Worm (Caenorhabditis elegans) whole organism, young adult: ENCODE results near the gene xpf-1.
A peak's percentile ranks its signal among the peaks of the same experiment; 100 is the strongest.

Experiments
- B0261.1 ChIP-seq: sonication (generic microtip); optimal IDR thresholded peaks from 2 replicates; lab custom pipeline; 2016; ENCODE audit warnings: mild to moderate bottlenecking, missing genetic modification characterization, moderate library complexity, missing compliant biosample characterization
- B0336.3 ChIP-seq: fragments of 200-800 bp; sonication (Bioruptor generic); IDR thresholded peaks from 2 replicates; pipeline ENCODE4 v1.3.6; 2022; ENCODE audit warnings: missing genetic modification characterization, missing compliant biosample characterization
- F10E7.11 ChIP-seq: sonication (generic microtip); optimal IDR thresholded peaks from 2 replicates; lab custom pipeline; 2017; ENCODE audit warnings: mild to moderate bottlenecking, missing genetic modification characterization, moderate library complexity, missing compliant biosample characterization
- F33H1.4 ChIP-seq: fragments of 200-800 bp; sonication (Bioruptor generic); IDR thresholded peaks from 2 replicates; pipeline ENCODE4 v1.3.6; 2022; ENCODE audit warnings: missing genetic modification reagents, missing genetic modification characterization, missing compliant biosample characterization
- F57A8.1 ChIP-seq: fragments of 200-800 bp; sonication (Bioruptor generic); optimal IDR thresholded peaks from 2 replicates; lab custom pipeline; 2018; ENCODE audit warnings: mild to moderate bottlenecking, missing genetic modification characterization, moderate library complexity, missing compliant biosample characterization
- F57C9.4 ChIP-seq: sonication (generic microtip); optimal IDR thresholded peaks from 2 replicates; lab custom pipeline; 2017; ENCODE audit warnings: mild to moderate bottlenecking, missing genetic modification characterization, missing compliant biosample characterization
- K11D2.4 ChIP-seq: fragments of 200-800 bp; sonication (Bioruptor generic); IDR thresholded peaks from 2 replicates; pipeline ENCODE4 v1.3.6; 2022; ENCODE audit warnings: missing genetic modification reagents, missing genetic modification characterization, missing compliant biosample characterization
- Y53F4B.3 ChIP-seq: fragments of 200-800 bp; sonication (Bioruptor generic); IDR thresholded peaks from 2 replicates; pipeline ENCODE4 v1.3.6; 2022; ENCODE audit warnings: missing genetic modification reagents, missing genetic modification characterization, missing compliant biosample characterization
- Y95B8A.8 ChIP-seq: fragments of 200-800 bp; sonication (Bioruptor generic); IDR thresholded peaks from 2 replicates; pipeline ENCODE4 v1.3.6; 2022; ENCODE audit warnings: missing genetic modification reagents, missing genetic modification characterization, missing compliant biosample characterization
- aptf-2 ChIP-seq: fragments of 200-800 bp; sonication (Bioruptor generic); conservative IDR thresholded peaks from 2 replicates; pipeline ENCODE4 v1.3.6; 2022; ENCODE audit warnings: missing genetic modification reagents, missing genetic modification characterization, missing compliant biosample characterization
- atf-7 ChIP-seq: sonication (generic microtip); optimal IDR thresholded peaks from 2 replicates; lab custom pipeline; 2017; ENCODE audit warnings: mild to moderate bottlenecking, missing genetic modification characterization, missing compliant biosample characterization
- athp-1 ChIP-seq: sonication (generic microtip); optimal IDR thresholded peaks from 2 replicates; lab custom pipeline; 2017; ENCODE audit warnings: mild to moderate bottlenecking, missing genetic modification characterization, missing compliant biosample characterization
- attf-6 ChIP-seq: fragments of 200-800 bp; sonication (Bioruptor generic); IDR thresholded peaks from 2 replicates; pipeline ENCODE4 v1.3.6; 2022; ENCODE audit warnings: missing genetic modification reagents, missing genetic modification characterization, missing compliant biosample characterization
- bed-1 ChIP-seq: fragments of 200-800 bp; sonication (Bioruptor generic); IDR thresholded peaks from 2 replicates; pipeline ENCODE4 v1.3.6; 2022; ENCODE audit warnings: missing genetic modification reagents, missing genetic modification characterization, missing compliant biosample characterization
- dox-1 ChIP-seq: fragments of 200-800 bp; sonication (Bioruptor generic); IDR thresholded peaks from 2 replicates; pipeline ENCODE4 v1.3.6; 2022; ENCODE audit warnings: missing genetic modification reagents, missing genetic modification characterization, missing compliant biosample characterization
- efl-1 ChIP-seq: fragments of 150-350 bp; optimal IDR thresholded peaks from 2 replicates; lab custom pipeline; 2014; ENCODE audit warnings: missing biosample characterization, missing genetic modification reagents, missing genetic modification characterization
- egrh-3 ChIP-seq: fragments of 200-800 bp; sonication (Bioruptor generic); IDR thresholded peaks from 2 replicates; pipeline ENCODE4 v1.3.6; 2022; ENCODE audit warnings: missing genetic modification reagents, missing genetic modification characterization, missing compliant biosample characterization
- ets-4 ChIP-seq: fragments of 200-800 bp; sonication (Bioruptor generic); optimal IDR thresholded peaks from 2 replicates; lab custom pipeline; 2018; ENCODE audit warnings: mild to moderate bottlenecking, missing genetic modification characterization, missing compliant biosample characterization
- gei-17 ChIP-seq: fragments of 200-800 bp; sonication (Bioruptor generic); optimal IDR thresholded peaks from 2 replicates; lab custom pipeline; 2018; ENCODE audit warnings: mild to moderate bottlenecking, missing genetic modification characterization, missing compliant biosample characterization
- hlh-26 ChIP-seq: fragments of 200-800 bp; sonication (Bioruptor generic); conservative IDR thresholded peaks from 2 replicates; pipeline ENCODE4 v1.3.6; 2022; ENCODE audit warnings: missing genetic modification reagents, missing genetic modification characterization, missing compliant biosample characterization
- hmg-20 ChIP-seq: fragments of 200-800 bp; sonication (Bioruptor generic); IDR thresholded peaks from 2 replicates; pipeline ENCODE4 v1.3.6; 2022; ENCODE audit warnings: missing genetic modification reagents, missing genetic modification characterization, missing compliant biosample characterization
- hrde-1 ChIP-seq: sonication (generic microtip); optimal IDR thresholded peaks from 2 replicates; lab custom pipeline; 2016; ENCODE audit warnings: missing genetic modification characterization, mild to moderate bottlenecking, missing compliant biosample characterization, moderate library complexity, missing genotype, missing genetic modification reagents, borderline replicate concordance
- hsf-1 ChIP-seq: fragments of 200-800 bp; sonication (Bioruptor generic); IDR thresholded peaks from 2 replicates; pipeline ENCODE4 v1.3.6; 2022; ENCODE audit warnings: missing genetic modification reagents, missing genetic modification characterization, missing compliant biosample characterization
- let-526 ChIP-seq: fragments of 200-800 bp; sonication (Bioruptor generic); IDR thresholded peaks from 2 replicates; pipeline ENCODE4 v1.3.6; 2022; ENCODE audit warnings: missing genetic modification reagents, missing genetic modification characterization, missing compliant biosample characterization
- lin-35 ChIP-seq, 3 experiments: fragments of 150-350 bp in 2 of 3; sonication (generic microtip) in 1 of 3; optimal IDR thresholded peaks; 2 replicates each; lab custom pipeline; 2014 to 2018; ENCODE audit warnings: missing biosample characterization in 3 of 3, missing genetic modification characterization in 3 of 3, missing genetic modification reagents in 3 of 3
- madf-3 ChIP-seq: fragments of 200-800 bp; sonication (Bioruptor generic); IDR thresholded peaks from 2 replicates; pipeline ENCODE4 v1.3.6; 2022; ENCODE audit warnings: missing genetic modification reagents, missing genetic modification characterization, missing compliant biosample characterization
- mel-28 ChIP-seq: sonication (generic microtip); optimal IDR thresholded peaks from 2 replicates; lab custom pipeline; 2016; ENCODE audit warnings: borderline replicate concordance, mild to moderate bottlenecking, missing genetic modification characterization, missing compliant biosample characterization
- nfya-1 ChIP-seq: sonication (generic microtip); optimal IDR thresholded peaks from 2 replicates; lab custom pipeline; 2017; ENCODE audit warnings: antibody characterized with exemption, missing compliant biosample characterization, missing genetic modification characterization, borderline replicate concordance; ENCODE audit not compliant: insufficient read depth
- nfya-2 ChIP-seq: fragments of 200-800 bp; sonication (Bioruptor generic); IDR thresholded peaks from 2 replicates; pipeline ENCODE4 v1.3.6; 2022; ENCODE audit warnings: missing genetic modification reagents, missing genetic modification characterization, missing compliant biosample characterization
- nfyb-1 ChIP-seq: fragments of 200-800 bp; sonication (Bioruptor generic); IDR thresholded peaks from 2 replicates; pipeline ENCODE4 v1.3.6; 2022; ENCODE audit warnings: missing genetic modification reagents, missing genetic modification characterization, missing compliant biosample characterization
- nhr-120 ChIP-seq: fragments of 200-800 bp; sonication (Bioruptor generic); IDR thresholded peaks from 2 replicates; pipeline ENCODE4 v1.3.6; 2022; ENCODE audit warnings: missing genetic modification characterization, missing compliant biosample characterization
- nhr-179 ChIP-seq: sonication (generic microtip); optimal IDR thresholded peaks from 2 replicates; lab custom pipeline; 2016; ENCODE audit warnings: mild to moderate bottlenecking, missing genetic modification characterization, missing compliant biosample characterization
- rcor-1 ChIP-seq: fragments of 200-800 bp; sonication (Bioruptor generic); IDR thresholded peaks from 2 replicates; pipeline ENCODE4 v1.3.6; 2022; ENCODE audit warnings: missing genetic modification reagents, missing genetic modification characterization, missing compliant biosample characterization
- rpc-1 ChIP-seq, 2 experiments: fragments of 150-350 bp in 1 of 2; sonication (generic microtip) in 1 of 2; optimal IDR thresholded peaks; 2 replicates each; lab custom pipeline; 2014 to 2018; ENCODE audit warnings: missing biosample characterization in 1 of 2, missing genetic modification characterization in 1 of 2, missing genetic modification reagents in 1 of 2, missing genotype in 1 of 2
- sdz-38 ChIP-seq: sonication (generic microtip); optimal IDR thresholded peaks from 2 replicates; lab custom pipeline; 2016; ENCODE audit warnings: missing genotype, missing genetic modification characterization, missing compliant biosample characterization
- sea-2 ChIP-seq: fragments of 200-800 bp; sonication (Bioruptor generic); IDR thresholded peaks from 2 replicates; pipeline ENCODE4 v1.3.6; 2022; ENCODE audit warnings: missing genetic modification characterization, missing compliant biosample characterization
- snpc-1.3 ChIP-seq: sonication (generic microtip); optimal IDR thresholded peaks from 2 replicates; lab custom pipeline; 2017; ENCODE audit warnings: missing genetic modification characterization, mild to moderate bottlenecking, missing compliant biosample characterization, antibody characterized with exemption, moderate library complexity, missing genotype, missing genetic modification reagents; ENCODE audit not compliant: insufficient read depth
- snpc-4 ChIP-seq, 5 experiments: fragments of 150-350 bp in 1 of 5; sonication (generic microtip) in 4 of 5; optimal IDR thresholded peaks; 2 replicates each; lab custom pipeline; 2014 to 2018; ENCODE audit warnings: missing genetic modification characterization in 5 of 5, missing biosample characterization in 3 of 5, antibody characterized with exemption in 2 of 5, mild to moderate bottlenecking in 2 of 5, missing compliant biosample characterization in 2 of 5, missing genotype in 2 of 5, moderate library complexity in 2 of 5, missing genetic modification reagents in 1 of 5
- sptf-2 ChIP-seq: fragments of 200-800 bp; sonication (Bioruptor generic); optimal IDR thresholded peaks from 2 replicates; lab custom pipeline; 2018; ENCODE audit warnings: mild to moderate bottlenecking, missing genetic modification characterization, missing compliant biosample characterization
- tlf-1 ChIP-seq: fragments of 200-800 bp; sonication (Bioruptor generic); optimal IDR thresholded peaks from 2 replicates; lab custom pipeline; 2018; ENCODE audit warnings: mild to moderate bottlenecking, missing genetic modification characterization, missing compliant biosample characterization
- unc-130 ChIP-seq: sonication (generic microtip); optimal IDR thresholded peaks from 2 replicates; lab custom pipeline; 2016; ENCODE audit warnings: missing genetic modification reagents, missing genetic modification characterization, missing compliant biosample characterization
- unc-62 ChIP-seq: fragments of 150-350 bp; optimal IDR thresholded peaks from 2 replicates; lab custom pipeline; 2014; ENCODE audit warnings: missing biosample characterization, missing genetic modification reagents, missing genetic modification characterization
- zfh-2 ChIP-seq: fragments of 200-800 bp; sonication (Bioruptor generic); conservative IDR thresholded peaks from 2 replicates; pipeline ENCODE4 v1.3.6; 2022; ENCODE audit warnings: missing genetic modification reagents, missing genetic modification characterization, missing compliant biosample characterization
- ztf-22 ChIP-seq: fragments of 200-800 bp; sonication (Bioruptor generic); optimal IDR thresholded peaks from 2 replicates; lab custom pipeline; 2018; ENCODE audit warnings: mild to moderate bottlenecking, missing genetic modification characterization, moderate library complexity, missing compliant biosample characterization
- ztf-28 ChIP-seq: fragments of 200-800 bp; sonication (Bioruptor generic); IDR thresholded peaks from 2 replicates; pipeline ENCODE4 v1.3.6; 2022; ENCODE audit warnings: missing genetic modification reagents, missing genetic modification characterization, missing compliant biosample characterization
- ztf-6 ChIP-seq: fragments of 200-800 bp; sonication (Bioruptor generic); IDR thresholded peaks from 2 replicates; pipeline ENCODE4 v1.3.6; 2022; ENCODE audit warnings: missing genetic modification reagents, missing genetic modification characterization, missing compliant biosample characterization

The xpf-1 gene

DNA sequence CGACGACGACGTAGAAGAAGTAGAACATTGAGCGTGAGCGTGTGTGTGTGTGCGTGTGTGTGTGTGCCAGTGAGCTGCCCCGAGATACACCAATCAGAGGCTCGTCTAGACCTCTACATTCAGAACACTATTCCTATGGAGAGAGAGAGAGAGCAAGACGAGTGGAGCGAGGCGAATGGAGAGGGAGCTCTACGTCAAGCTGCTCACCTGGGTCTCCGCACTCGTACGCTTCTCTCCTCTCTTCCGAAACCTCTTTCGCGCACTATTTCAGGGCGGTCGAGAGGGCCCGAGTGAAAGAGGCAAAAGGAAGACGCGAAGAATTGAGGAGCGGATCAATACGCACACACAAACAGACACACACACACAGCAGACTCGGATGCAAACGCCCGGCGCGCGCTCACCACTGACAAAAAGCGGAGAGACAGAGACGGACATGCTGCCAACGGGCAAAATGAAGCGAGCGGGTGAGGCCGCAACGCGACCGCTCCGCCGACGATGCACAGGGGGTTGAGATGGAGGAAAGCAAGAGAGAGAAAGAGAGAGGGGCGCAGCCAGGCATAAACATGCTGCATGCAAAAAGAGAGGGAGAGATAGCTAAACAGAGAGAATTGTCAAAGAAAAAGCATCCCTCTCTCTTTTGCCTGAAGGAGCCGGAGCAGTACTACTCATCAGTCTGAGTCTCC is 53.7 kb downstream of the xpf-1 start (continued):
- TF ChIP-seq sdz-38: no peak
- peak; percentile 89 for TF ChIP-seq egrh-3 (GFP tag; lab: Robert Waterston, UW)
- TF ChIP-seq mel-28 (tag; lab: Kevin White, UChicago): no peak
- no peak for TF ChIP-seq nhr-120 (GFP tag; lab: Robert Waterston, UW)
- TF ChIP-seq lin-35 (GFP tag; optimal IDR thresholded peaks at IDR 0.05; lab: Kevin White, UChicago): peak in 1 of 3 experiments; percentile 66
- TF ChIP-seq hmg-20 (GFP tag; lab: Robert Waterston, UW): no peak
- TF ChIP-seq hlh-26 (GFP tag; lab: Robert Waterston, UW): no peak
- no peak for TF ChIP-seq Y95B8A.8 (GFP tag; lab: Robert Waterston, UW)
- no peak for TF ChIP-seq sptf-2
- no peak for TF ChIP-seq unc-130
- peak; percentile 99 for TF ChIP-seq zfh-2
- no peak for TF ChIP-seq F57C9.4
- peak; percentile 53 for TF ChIP-seq athp-1 (tag; lab: Kevin White, UChicago)
- peak; percentile 75 for TF ChIP-seq atf-7 (tag; lab: Kevin White, UChicago)
- TF ChIP-seq ztf-6 (GFP tag; lab: Robert Waterston, UW): no peak
- TF ChIP-seq F33H1.4 (GFP tag; lab: Robert Waterston, UW): no peak
- TF ChIP-seq rcor-1 (GFP tag; lab: Robert Waterston, UW): 0 out of 2 replicates have a peak, but pooled peaks have one; percentile 8
- TF ChIP-seq nfya-1 (tag; lab: Kevin White, UChicago): no peak
- TF ChIP-seq unc-62: no peak
- no peak for TF ChIP-seq bed-1 (GFP tag; lab: Robert Waterston, UW)
- TF ChIP-seq B0336.3: peak; percentile 91
- peak; percentile 73 for TF ChIP-seq K11D2.4 (GFP tag; lab: Robert Waterston, UW)
- peak; percentile 81; the same call in 1 of the 2 replicates for TF ChIP-seq nfyb-1 (GFP tag; lab: Robert Waterston, UW)
- TF ChIP-seq aptf-2: no peak
- TF ChIP-seq F10E7.11 (tag; lab: Kevin White, UChicago): peak; percentile 51
- TF ChIP-seq ztf-22 (GFP tag; lab: Kevin White, UChicago): no peak
- TF ChIP-seq efl-1 (GFP tag; lab: Kevin White, UChicago): peak; percentile 17
- no peak for TF ChIP-seq hsf-1
- TF ChIP-seq dox-1 (GFP tag; lab: Robert Waterston, UW): peak; percentile 84
- TF ChIP-seq snpc-4 (GFP tag; optimal IDR thresholded peaks at IDR 0.05; lab: Kevin White, UChicago): no peak
- TF ChIP-seq snpc-4 (tag; optimal IDR thresholded peaks at IDR 0.05; lab: Kevin White, UChicago): peak in 3 of 4 experiments; percentile 51 to 74 (median 59)
- no peak for TF ChIP-seq sea-2
- no peak for TF ChIP-seq ets-4 (GFP tag; lab: Kevin White, UChicago)
- TF ChIP-seq gei-17 (GFP tag; lab: Kevin White, UChicago): peak; percentile 65
- no peak for TF ChIP-seq hrde-1 (tag; lab: Kevin White, UChicago)
- TF ChIP-seq F57A8.1 (GFP tag; lab: Kevin White, UChicago): no peak
- TF ChIP-seq nfya-2 (GFP tag; lab: Robert Waterston, UW): no peak
- TF ChIP-seq rpc-1 (optimal IDR thresholded peaks at IDR 0.05; lab: Kevin White, UChicago): no peak
- no peak for TF ChIP-seq rpc-1 (tag; optimal IDR thresholded peaks at IDR 0.05; lab: Kevin White, UChicago)
- TF ChIP-seq ztf-28 (GFP tag; lab: Robert Waterston, UW): no peak
- TF ChIP-seq madf-3 (GFP tag; lab: Robert Waterston, UW): 0 out of 2 replicates have a peak, but pooled peaks have one; percentile 63
- TF ChIP-seq let-526: no peak
- no peak for TF ChIP-seq nhr-179 (tag; lab: Kevin White, UChicago)
- TF ChIP-seq B0261.1 (tag; lab: Kevin White, UChicago): no peak
- no peak for TF ChIP-seq attf-6 (GFP tag; lab: Robert Waterston, UW)
- no peak for TF ChIP-seq Y53F4B.3 (GFP tag; lab: Robert Waterston, UW)
- peak; percentile 22 for TF ChIP-seq tlf-1 (GFP tag; lab: Kevin White, UChicago)
- TF ChIP-seq snpc-1.3 (tag; lab: Kevin White, UChicago): no peak
